Worm (Caenorhabditis elegans): ENCODE data around the gene D1014.2.
A peak's percentile ranks its signal among the peaks of the same experiment; 100 is the strongest.

D1014.2 gene

ce11 chrV:8143605-8144004 is at the start of gene D1014.2:
TSS of gene D1014.2 (plus strand) at chrV:8143905.
- no peak for TF ChIP-seq him-1 (tag; optimal IDR thresholded peaks at IDR 0.05)
- TF ChIP-seq W03F9.2 (tag; optimal IDR thresholded peaks at IDR 0.05): no peak
- TF ChIP-seq dao-5 (tag; optimal IDR thresholded peaks at IDR 0.05): no peak

- no peak for TF ChIP-seq W03F9.2 (tag; optimal IDR thresholded peaks at IDR 0.05)
Observed at ce11 chrV:8095378-8095777, 48.3 kb upstream of the D1014.2 start, which contains the start of gene str-146. TSS of gene str-146 (minus strand) at chrV:8095478.

DNA sequence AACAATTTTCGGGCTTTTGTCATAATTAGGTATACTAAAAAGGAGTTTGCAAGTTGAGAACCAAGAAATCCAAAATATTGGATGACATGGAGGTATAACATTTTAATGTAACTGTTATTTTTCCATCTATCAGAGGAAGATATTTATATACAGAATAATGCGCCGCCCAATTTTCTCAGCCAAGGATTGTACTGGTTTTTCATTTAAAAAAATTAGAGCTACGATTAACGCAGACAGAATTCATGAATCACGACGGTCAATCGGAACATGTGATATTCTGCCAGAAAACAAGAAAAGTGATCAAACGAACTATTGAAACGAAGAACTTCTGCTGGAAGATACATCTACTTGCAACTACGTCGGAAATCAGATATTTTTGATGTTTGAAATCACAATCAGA is 45.5 kb upstream of the D1014.2 start, which contains the start of gene str-145:
Gene str-145 (minus strand): TSS at position 101 of the 400 bp plus-strand sequence.
- TF ChIP-seq W03F9.2 (tag; optimal IDR thresholded peaks at IDR 0.05): no peak

- TF ChIP-seq him-1 (tag; optimal IDR thresholded peaks at IDR 0.05): no peak
- TF ChIP-seq W03F9.2 (tag; optimal IDR thresholded peaks at IDR 0.05): no peak
- no peak for TF ChIP-seq dao-5 (tag; optimal IDR thresholded peaks at IDR 0.05)
Observed at ce11 chrV:8099306-8099705, 44.4 kb upstream of the D1014.2 start, which contains the start of gene sdz-23. TSS of gene sdz-23 (plus strand) at chrV:8099606.

- TF ChIP-seq dao-5 (tag; optimal IDR thresholded peaks at IDR 0.05) (no peak), W03F9.2 (tag; optimal IDR thresholded peaks at IDR 0.05) (no peak), him-1 (tag; optimal IDR thresholded peaks at IDR 0.05) (no peak)
Observed at ce11 chrV:8102960-8103359, 40.7 kb upstream of the D1014.2 start, which contains the start of gene str-90. TSS of gene str-90 (plus strand) at chrV:8103260.

ce11 chrV:8104473-8104872 is 39.2 kb upstream of the D1014.2 start, which contains the start of gene srlf-16:
TSS of gene srlf-16 (plus strand) at chrV:8104773.
- TF ChIP-seq him-1 (tag; optimal IDR thresholded peaks at IDR 0.05) (no peak), W03F9.2 (tag; optimal IDR thresholded peaks at IDR 0.05) (no peak), dao-5 (tag; optimal IDR thresholded peaks at IDR 0.05) (no peak)

DNA sequence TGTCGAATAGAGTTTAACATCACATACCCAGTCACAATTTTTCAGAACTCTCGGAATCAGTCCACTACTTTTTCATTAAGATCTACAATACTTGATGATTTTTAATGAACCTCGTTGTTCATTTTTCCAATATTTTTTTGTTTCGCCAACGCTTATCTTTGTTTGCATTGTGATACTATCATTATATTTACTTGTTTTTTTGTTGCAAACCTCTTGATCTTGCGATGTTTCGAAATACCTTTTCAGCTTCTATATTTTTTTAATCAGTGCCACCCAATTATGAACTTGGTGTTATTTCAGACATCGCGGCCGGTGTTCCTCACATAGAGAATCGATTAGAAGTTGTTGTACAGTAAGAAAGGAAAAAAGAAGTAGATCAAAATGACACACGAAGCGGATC is 35.0 kb upstream of the D1014.2 start, which contains the start of gene myo-5:
Gene myo-5 (plus strand): TSS at position 301 of the 400 bp plus-strand sequence.
- TF ChIP-seq him-1 (tag; optimal IDR thresholded peaks at IDR 0.05) (no peak), W03F9.2 (tag; optimal IDR thresholded peaks at IDR 0.05) (no peak), dao-5 (tag; optimal IDR thresholded peaks at IDR 0.05) (no peak)

DNA sequence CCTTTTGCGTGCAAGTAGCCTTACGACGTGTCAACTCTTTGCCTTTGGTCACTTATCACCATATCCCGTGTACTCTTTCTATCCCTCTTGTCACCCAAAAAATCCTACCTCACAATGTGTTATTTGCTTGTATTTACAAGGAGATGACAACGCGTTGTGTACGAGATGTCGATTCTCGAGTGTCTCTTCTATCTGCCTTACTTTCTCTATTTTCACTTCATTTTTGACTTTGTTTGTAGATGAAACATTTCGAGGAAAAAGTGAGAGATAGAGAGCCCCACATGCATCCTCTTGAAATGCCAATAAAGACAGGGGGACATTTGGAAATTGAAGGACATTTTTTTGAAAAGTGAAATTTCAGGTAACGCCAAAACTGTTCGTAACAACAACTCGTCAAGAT is 32.9 kb upstream of the D1014.2 start:
- no peak for TF ChIP-seq W03F9.2 (tag; optimal IDR thresholded peaks at IDR 0.05)
- no peak for TF ChIP-seq him-1 (tag; optimal IDR thresholded peaks at IDR 0.05)
- TF ChIP-seq dao-5 (tag; optimal IDR thresholded peaks at IDR 0.05): no peak

ce11 chrV:8114542-8114941 is 29.2 kb upstream of the D1014.2 start:
- TF ChIP-seq W03F9.2 (tag; optimal IDR thresholded peaks at IDR 0.05) (no peak), dao-5 (tag; optimal IDR thresholded peaks at IDR 0.05) (no peak), him-1 (tag; optimal IDR thresholded peaks at IDR 0.05) (no peak)

- TF ChIP-seq him-1 (tag; optimal IDR thresholded peaks at IDR 0.05) (no peak), W03F9.2 (tag; optimal IDR thresholded peaks at IDR 0.05) (no peak), dao-5 (tag; optimal IDR thresholded peaks at IDR 0.05) (no peak)
Observed at ce11 chrV:8117964-8118363, 25.7 kb upstream of the D1014.2 start, which contains the start of gene D1014.7. TSS of gene D1014.7 (plus strand) at chrV:8118264.

ce11 chrV:8120868-8121267 is 22.8 kb upstream of the D1014.2 start, which contains the start of gene D1014.6:
TSS of gene D1014.6 (plus strand) at chrV:8121168.
- no peak for TF ChIP-seq him-1 (tag; optimal IDR thresholded peaks at IDR 0.05)
- no peak for TF ChIP-seq dao-5 (tag; optimal IDR thresholded peaks at IDR 0.05)
- TF ChIP-seq W03F9.2 (tag; optimal IDR thresholded peaks at IDR 0.05): no peak

DNA sequence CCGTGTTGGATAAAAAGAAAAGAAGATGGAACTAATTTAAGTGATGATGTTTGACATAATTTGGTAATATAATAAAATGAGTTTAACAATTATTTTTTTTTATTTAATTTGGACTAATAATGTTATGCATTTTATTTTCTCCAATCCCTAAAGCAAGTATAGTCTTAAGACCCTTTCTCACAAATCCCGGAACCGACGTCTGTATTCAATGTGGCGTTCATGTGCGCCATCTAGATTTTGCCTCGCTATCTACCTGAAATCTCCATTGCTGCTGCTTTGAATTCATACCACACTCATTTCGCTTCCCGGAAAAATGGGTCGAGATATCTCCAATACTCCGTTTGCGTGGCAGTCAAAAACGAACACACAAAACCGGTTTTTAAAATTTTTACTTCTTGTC is 20.3 kb upstream of the D1014.2 start, which contains the start of gene D1014.5:
Gene D1014.5 (plus strand): TSS at position 301 of the 400 bp plus-strand sequence.
- TF ChIP-seq W03F9.2 (tag; optimal IDR thresholded peaks at IDR 0.05): no peak
- no peak for TF ChIP-seq him-1 (tag; optimal IDR thresholded peaks at IDR 0.05)
- no peak for TF ChIP-seq dao-5 (tag; optimal IDR thresholded peaks at IDR 0.05)

DNA sequence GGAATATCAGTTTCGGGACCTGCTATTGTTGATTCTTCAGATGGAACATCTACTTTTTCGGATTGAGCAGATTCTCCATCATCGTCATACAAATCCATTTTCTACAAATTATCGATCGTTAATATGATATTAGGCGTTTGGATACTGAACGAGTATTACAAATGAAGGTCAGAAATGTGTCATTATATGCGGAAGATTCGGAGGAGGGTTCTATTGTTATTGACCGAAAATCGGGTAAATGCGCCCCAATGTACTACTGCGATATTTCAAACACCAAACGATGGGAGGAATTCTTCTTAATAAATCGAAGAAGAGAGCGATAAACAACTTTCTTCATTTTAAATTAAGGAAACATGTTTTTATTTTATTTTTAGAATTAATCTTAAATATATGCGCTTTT is 14.5 kb upstream of the D1014.2 start, which contains the start of gene spr-1:
Gene spr-1 (minus strand): TSS at position 101 of the 400 bp plus-strand sequence.
- TF ChIP-seq dao-5 (tag; optimal IDR thresholded peaks at IDR 0.05) (no peak), him-1 (tag; optimal IDR thresholded peaks at IDR 0.05) (no peak), W03F9.2 (tag; optimal IDR thresholded peaks at IDR 0.05) (no peak)

ce11 chrV:8129719-8130118 is 14.0 kb upstream of the D1014.2 start:
- TF ChIP-seq dao-5 (tag; optimal IDR thresholded peaks at IDR 0.05) (no peak), W03F9.2 (tag; optimal IDR thresholded peaks at IDR 0.05) (peak; percentile 36), him-1 (tag; optimal IDR thresholded peaks at IDR 0.05) (no peak)

DNA sequence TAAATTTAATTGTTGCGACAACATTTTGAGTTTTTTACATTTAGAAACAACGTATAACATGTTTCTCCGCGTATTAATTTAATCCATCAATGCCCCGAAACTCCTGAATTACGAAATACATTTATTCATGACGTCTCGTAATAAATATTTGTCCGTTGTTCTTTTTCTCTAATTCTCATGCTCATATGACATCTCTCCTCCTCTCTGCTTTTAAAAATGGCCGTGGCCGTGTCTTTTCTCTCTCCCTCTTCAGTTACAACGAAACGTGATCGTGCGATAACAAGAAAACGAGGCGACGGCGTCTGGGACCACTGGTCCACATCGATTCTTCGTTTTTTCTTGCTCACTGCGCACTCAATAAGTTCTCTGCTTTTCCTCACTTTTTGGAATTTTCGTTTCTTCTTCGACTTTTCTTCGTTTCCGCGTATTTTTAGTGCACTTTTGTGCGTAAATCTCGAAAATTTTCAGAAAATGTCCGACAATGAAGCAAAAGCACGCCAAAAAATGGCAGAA is 13.5 kb upstream of the D1014.2 start, which contains the start of gene snap-1:
Gene snap-1 (plus strand): TSS at position 463 of the 513 bp plus-strand sequence.
- TF ChIP-seq him-1 (tag; optimal IDR thresholded peaks at IDR 0.05): peak; percentile 13
- TF ChIP-seq W03F9.2 (tag; optimal IDR thresholded peaks at IDR 0.05): no peak

Measured in whole organism, L4/young adult.